Worm (Caenorhabditis elegans) whole organism, L1 larva: Measurements from ENCODE around the gene C35B1.4.

Experiments used
- fos-1 ChIP-seq: fragments of 150-350 bp; optimal IDR thresholded peaks from 2 replicates; lab custom pipeline; 2014; ENCODE audit warnings: missing biosample characterization, missing genetic modification characterization
- lin-13 ChIP-seq: fragments of 150-350 bp; optimal IDR thresholded peaks from 2 replicates; lab custom pipeline; 2014; ENCODE audit warnings: missing biosample characterization, missing genetic modification reagents, missing genetic modification characterization
- mep-1 ChIP-seq: fragments of 150-350 bp; optimal IDR thresholded peaks from 2 replicates; lab custom pipeline; 2014; ENCODE audit warnings: missing biosample characterization, missing genetic modification characterization
- sup-37 ChIP-seq: fragments of 200-800 bp; sonication (Bioruptor generic); optimal IDR thresholded peaks from 2 replicates; lab custom pipeline; 2018; ENCODE audit warnings: mild to moderate bottlenecking, missing genetic modification characterization, missing compliant biosample characterization
- swsn-7 ChIP-seq: sonication (generic microtip); optimal IDR thresholded peaks from 2 replicates; lab custom pipeline; 2016; ENCODE audit warnings: missing genetic modification characterization, missing compliant biosample characterization

- no peak for TF ChIP-seq fos-1 (tag; lab: Kevin White, UChicago)
- TF ChIP-seq swsn-7 = no peak
- no peak for TF ChIP-seq lin-13 (GFP tag; lab: Kevin White, UChicago)
- TF ChIP-seq mep-1 (tag; lab: Kevin White, UChicago) = no peak
- no peak for TF ChIP-seq sup-37 (GFP tag; lab: Kevin White, UChicago)
These were observed 38.6 kb upstream of the C35B1.4 start for ce11 chrIV:4041006-4041405.
